Fruit fly (Drosophila melanogaster) whole organism, embryonic: ENCODE measurements around the gene VhaSFD.

ENCODE experiments used
- BtbVII ChIP-seq: fragments of 200-800 bp; sonication (Bioruptor generic); optimal IDR thresholded peaks from 3 replicates; lab custom pipeline; 2017; ENCODE audit warnings: missing biosample characterization, mild to moderate bottlenecking, missing genetic modification characterization
- CG10543 ChIP-seq: fragments of 200-800 bp; sonication (Bioruptor generic); optimal IDR thresholded peaks from 3 replicates; lab custom pipeline; 2017; ENCODE audit warnings: missing biosample characterization, mild to moderate bottlenecking, missing genetic modification characterization, moderate library complexity
- CG11247 ChIP-seq: fragments of 200-800 bp; sonication (Bioruptor generic); IDR thresholded peaks from 2 replicates; pipeline ENCODE4 v1.3.6; 2022; ENCODE audit warnings: missing biosample characterization, missing genetic modification characterization
- CG13775 ChIP-seq: fragments of 200-800 bp; sonication (Bioruptor generic); optimal IDR thresholded peaks from 3 replicates; lab custom pipeline; 2017; ENCODE audit warnings: missing biosample characterization, mild to moderate bottlenecking, missing genetic modification characterization
- CG13894 ChIP-seq: fragments of 200-800 bp; sonication (Bioruptor generic); optimal IDR thresholded peaks from 3 replicates; lab custom pipeline; 2018; ENCODE audit warnings: missing biosample characterization, mild to moderate bottlenecking, missing genetic modification characterization, moderate library complexity
- CG14860 ChIP-seq: fragments of 200-800 bp; sonication (Bioruptor generic); IDR thresholded peaks from 3 replicates; pipeline ENCODE4 v1.3.6; 2022; ENCODE audit warnings: missing biosample characterization, missing genetic modification characterization; ENCODE audit not compliant: partially characterized antibody
- CG16815 ChIP-seq: fragments of 200-800 bp; sonication (Bioruptor generic); optimal IDR thresholded peaks from 3 replicates; lab custom pipeline; 2017; ENCODE audit warnings: missing biosample characterization, mild to moderate bottlenecking, missing genetic modification characterization
- CG17359 ChIP-seq: fragments of 200-800 bp; sonication (Bioruptor generic); optimal IDR thresholded peaks from 3 replicates; lab custom pipeline; 2018; ENCODE audit warnings: missing biosample characterization, mild to moderate bottlenecking, missing genetic modification characterization, moderate library complexity
- CG18476 ChIP-seq: fragments of 200-800 bp; sonication (Bioruptor generic); optimal IDR thresholded peaks from 2 replicates; lab custom pipeline; 2016; ENCODE audit warnings: missing biosample characterization, mild to moderate bottlenecking, missing genetic modification characterization
- CG4328 ChIP-seq: fragments of 200-800 bp; sonication (Bioruptor generic); optimal IDR thresholded peaks from 3 replicates; lab custom pipeline; 2017; ENCODE audit warnings: missing biosample characterization, missing genetic modification reagents, missing genetic modification characterization
- CG4424 ChIP-seq: fragments of 200-800 bp; sonication (Bioruptor generic); optimal IDR thresholded peaks from 3 replicates; lab custom pipeline; 2016; ENCODE audit warnings: missing biosample characterization, missing genetic modification characterization
- CG9727 ChIP-seq: fragments of 200-800 bp; sonication (Bioruptor generic); optimal IDR thresholded peaks from 3 replicates; lab custom pipeline; 2017; ENCODE audit warnings: missing biosample characterization, mild to moderate bottlenecking, missing genetic modification characterization
- Chrac-16 ChIP-seq: fragments of 200-800 bp; sonication (Bioruptor generic); optimal IDR thresholded peaks from 3 replicates; lab custom pipeline; 2016; ENCODE audit warnings: missing biosample characterization, missing genetic modification characterization
- Ets65A ChIP-seq: fragments of 200-800 bp; sonication (Bioruptor generic); peaks from one replicate; lab custom pipeline; 2016; ENCODE audit warnings: missing biosample characterization, missing genetic modification characterization
- HHEX ChIP-seq: fragments of 200-800 bp; sonication (Bioruptor generic); optimal IDR thresholded peaks from 3 replicates; lab custom pipeline; 2017; ENCODE audit warnings: missing biosample characterization, mild to moderate bottlenecking, missing genetic modification characterization, missing genetic modification reagents
- HLH4C ChIP-seq: fragments of 200-800 bp; sonication (Bioruptor generic); IDR thresholded peaks from 3 replicates; pipeline ENCODE4 v1.3.6; 2022; ENCODE audit warnings: missing biosample characterization, missing genetic modification characterization; ENCODE audit not compliant: partially characterized antibody
- Hr78 ChIP-seq, 2 experiments: fragments of 200-800 bp in 1 of 2; fragments of >200 bp in 1 of 2; sonication (Bioruptor generic) in 1 of 2; optimal IDR thresholded peaks; 2 replicates each; lab custom pipeline; 2017 to 2019; ENCODE audit warnings: missing biosample characterization in 2 of 2, missing genetic modification characterization in 2 of 2, mild to moderate bottlenecking in 1 of 2, moderate library complexity in 1 of 2
- Rfx ChIP-seq: fragments of 200-800 bp; sonication (Bioruptor generic); IDR thresholded peaks from 2 replicates; pipeline ENCODE4 v1.3.6; 2022; ENCODE audit warnings: missing biosample characterization, missing genetic modification characterization
- Ssrp ChIP-seq: fragments of 200-800 bp; sonication (Bioruptor generic); optimal IDR thresholded peaks from 2 replicates; lab custom pipeline; 2018; ENCODE audit warnings: missing biosample characterization, mild to moderate bottlenecking, missing genetic modification characterization, moderate library complexity
- Usf ChIP-seq: fragments of 200-800 bp; sonication (Bioruptor generic); optimal IDR thresholded peaks from 2 replicates; lab custom pipeline; 2017; ENCODE audit warnings: missing genotype, missing biosample characterization, missing genetic modification characterization
- abd-A ChIP-seq: fragments of 200-800 bp; sonication (Bioruptor generic); optimal IDR thresholded peaks from 3 replicates; lab custom pipeline; 2019; ENCODE audit warnings: missing biosample characterization, mild to moderate bottlenecking, missing genetic modification characterization, moderate library complexity
- bab2 ChIP-seq: fragments of 200-800 bp; sonication (Bioruptor generic); optimal IDR thresholded peaks from 2 replicates; lab custom pipeline; 2016; ENCODE audit warnings: missing biosample characterization, missing genetic modification characterization
- bigmax ChIP-seq: fragments of 200-800 bp; sonication (Bioruptor generic); optimal IDR thresholded peaks from 2 replicates; lab custom pipeline; 2018; ENCODE audit warnings: missing biosample characterization, mild to moderate bottlenecking, missing genetic modification characterization
- croc ChIP-seq: fragments of 200-800 bp; sonication (Bioruptor generic); conservative IDR thresholded peaks from 3 replicates; pipeline ENCODE4 v1.3.6; 2022; ENCODE audit warnings: missing biosample characterization, missing genetic modification characterization
- cwo ChIP-seq: fragments of 200-800 bp; sonication (Bioruptor generic); optimal IDR thresholded peaks from 3 replicates; lab custom pipeline; 2017; ENCODE audit warnings: missing biosample characterization, missing genetic modification characterization, mild to moderate bottlenecking, moderate library complexity, missing genetic modification reagents
- dimm ChIP-seq: fragments of 200-800 bp; sonication (Bioruptor generic); IDR thresholded peaks from 2 replicates; pipeline ENCODE4 v1.3.6; 2022; ENCODE audit warnings: missing biosample characterization, missing genetic modification characterization
- dmrt11E ChIP-seq: fragments of 200-800 bp; sonication (Bioruptor generic); optimal IDR thresholded peaks from 3 replicates; lab custom pipeline; 2018; ENCODE audit warnings: missing biosample characterization, mild to moderate bottlenecking, missing genetic modification characterization, moderate library complexity
- esg ChIP-seq: fragments of 200-800 bp; sonication (Bioruptor generic); conservative IDR thresholded peaks from 2 replicates; pipeline ENCODE4 v1.3.6; 2022; ENCODE audit warnings: missing biosample characterization, missing genetic modification characterization
- grn ChIP-seq: fragments of 200-800 bp; sonication (Bioruptor generic); optimal IDR thresholded peaks from 3 replicates; lab custom pipeline; 2017; ENCODE audit warnings: missing biosample characterization, missing genetic modification characterization
- ham ChIP-seq: fragments of 200-800 bp; sonication (Bioruptor generic); IDR thresholded peaks from 2 replicates; pipeline ENCODE4 v1.3.6; 2022; ENCODE audit warnings: missing biosample characterization, missing genetic modification characterization
- hkb ChIP-seq, 2 experiments: fragments of 200-800 bp in 1 of 2; fragments of >200 bp in 1 of 2; sonication (Bioruptor generic) in 1 of 2; IDR thresholded peaks in 1 of 2; optimal IDR thresholded peaks in 1 of 2; 2 replicates each; pipeline versions ENCODE4 v1.3.6 to Lab custom; 2017 to 2022; ENCODE audit warnings: missing biosample characterization in 1 of 2, missing genetic modification characterization in 1 of 2
- hth ChIP-seq: fragments of >200 bp; optimal IDR thresholded peaks from 2 replicates; lab custom pipeline; 2017; ENCODE audit warnings: inconsistent platforms
- inv ChIP-seq: fragments of 200-800 bp; sonication (Bioruptor generic); IDR thresholded peaks from 2 replicates; pipeline ENCODE4 v1.3.6; 2022; ENCODE audit warnings: missing biosample characterization, missing genetic modification characterization; ENCODE audit not compliant: partially characterized antibody
- lov ChIP-seq, 2 experiments: fragments of 200-800 bp in 1 of 2; fragments of >200 bp in 1 of 2; sonication (Bioruptor generic) in 1 of 2; IDR thresholded peaks in 1 of 2; optimal IDR thresholded peaks in 1 of 2; 2 replicates in 1 of 2; 3 replicates in 1 of 2; pipeline versions ENCODE4 v1.3.6 to Lab custom; 2017 to 2022; ENCODE audit warnings: missing biosample characterization in 1 of 2, missing genetic modification characterization in 1 of 2
- mirr ChIP-seq: fragments of 200-800 bp; sonication (Bioruptor generic); optimal IDR thresholded peaks from 3 replicates; lab custom pipeline; 2018; ENCODE audit warnings: missing biosample characterization, mild to moderate bottlenecking, missing genetic modification characterization
- odd ChIP-seq: fragments of 200-800 bp; sonication (Bioruptor generic); optimal IDR thresholded peaks from 2 replicates; lab custom pipeline; 2017; ENCODE audit warnings: missing biosample characterization, mild to moderate bottlenecking, missing genetic modification characterization
- phol ChIP-seq: fragments of 200-800 bp; sonication (Bioruptor generic); optimal IDR thresholded peaks from 3 replicates; lab custom pipeline; 2018; ENCODE audit warnings: missing biosample characterization, mild to moderate bottlenecking, missing genetic modification characterization, moderate library complexity
- pita ChIP-seq: fragments of 200-800 bp; sonication (Bioruptor generic); optimal IDR thresholded peaks from 2 replicates; lab custom pipeline; 2017; ENCODE audit warnings: missing biosample characterization, mild to moderate bottlenecking, missing genetic modification characterization
- rib ChIP-seq: fragments of 200-800 bp; sonication (Bioruptor generic); IDR thresholded peaks from 2 replicates; pipeline ENCODE4 v1.3.6; 2022; ENCODE audit warnings: missing biosample characterization, missing genetic modification characterization
- schlank ChIP-seq: fragments of 200-800 bp; sonication (Bioruptor generic); optimal IDR thresholded peaks from 2 replicates; lab custom pipeline; 2018; ENCODE audit warnings: missing biosample characterization, mild to moderate bottlenecking, missing genetic modification characterization
- scrt ChIP-seq: fragments of 200-800 bp; sonication (Bioruptor generic); optimal IDR thresholded peaks from 2 replicates; lab custom pipeline; 2018; ENCODE audit warnings: missing biosample characterization, mild to moderate bottlenecking, missing genetic modification characterization, moderate library complexity
- sd ChIP-seq: fragments of 200-800 bp; sonication (Bioruptor generic); optimal IDR thresholded peaks from 3 replicates; lab custom pipeline; 2018; ENCODE audit warnings: missing biosample characterization, mild to moderate bottlenecking, missing genetic modification characterization, moderate library complexity
- slp2 ChIP-seq: fragments of 200-800 bp; sonication (Bioruptor generic); optimal IDR thresholded peaks from 2 replicates; lab custom pipeline; 2016; ENCODE audit warnings: missing biosample characterization, missing genetic modification characterization
- tgo ChIP-seq: fragments of 200-800 bp; sonication (Bioruptor generic); IDR thresholded peaks from 3 replicates; pipeline ENCODE4 v1.3.6; 2022; ENCODE audit warnings: missing biosample characterization, missing genetic modification characterization
- wdn ChIP-seq: fragments of 200-800 bp; sonication (Bioruptor generic); IDR thresholded peaks from 2 replicates; pipeline ENCODE4 v1.3.6; 2022; ENCODE audit warnings: missing biosample characterization, missing genetic modification characterization
- zen ChIP-seq: fragments of 200-800 bp; sonication (Bioruptor generic); optimal IDR thresholded peaks from 3 replicates; lab custom pipeline; 2018; ENCODE audit warnings: missing biosample characterization, mild to moderate bottlenecking, missing genetic modification characterization, moderate library complexity

VhaSFD gene

DNA sequence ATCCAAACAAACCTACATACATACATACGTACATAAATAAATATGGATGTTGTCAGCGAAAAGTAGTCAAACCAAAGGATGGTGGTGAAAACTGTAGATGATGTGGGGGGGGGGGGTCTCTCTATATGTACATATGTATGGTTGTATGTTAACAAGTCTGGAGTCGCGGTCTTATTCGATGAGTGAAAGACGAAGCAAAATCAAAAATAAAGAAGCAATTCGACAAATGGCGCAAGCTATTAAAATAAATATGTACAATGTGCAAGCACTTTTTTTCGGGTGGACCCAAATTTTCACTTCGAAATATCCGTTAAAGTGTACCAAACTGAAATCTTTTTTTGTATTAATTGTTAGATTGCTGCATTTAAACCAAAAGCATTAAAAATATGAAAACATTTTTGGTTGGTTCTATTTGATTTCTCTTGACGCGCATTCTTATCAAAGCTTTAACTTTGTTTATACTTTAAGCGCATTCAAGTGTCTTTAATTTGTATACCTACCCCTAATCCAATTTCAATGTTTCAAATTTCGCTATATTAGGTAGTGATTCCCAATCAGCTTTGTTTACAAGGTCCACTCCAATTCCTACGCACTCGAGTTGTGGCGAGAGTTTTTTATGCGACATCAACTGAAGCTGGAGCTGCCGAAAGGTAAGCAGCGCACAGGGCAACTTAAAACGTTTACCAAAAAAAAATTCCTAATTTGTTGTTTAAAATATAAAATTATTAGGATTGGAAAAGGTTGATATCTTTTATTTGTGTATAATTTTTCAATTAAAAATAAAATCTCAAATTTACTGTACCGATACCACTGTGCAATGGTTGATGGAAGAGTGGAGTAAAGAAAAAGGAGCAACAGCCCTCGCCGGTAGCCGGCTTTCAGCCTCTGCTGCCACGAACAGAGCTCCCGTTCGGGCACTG is 43.4 kb downstream of the VhaSFD start, which contains the start of gene CG31807 (continued):
- TF ChIP-seq cwo (GFP tag; lab: Kevin White, UChicago) = peak; percentile 62
- TF ChIP-seq esg (GFP tag; lab: Robert Waterston, UW) = 0 out of 2 replicates have a peak, but pooled peaks have one; percentile 12
- no peak for TF ChIP-seq hth
- no peak for TF ChIP-seq HLH4C
- TF ChIP-seq HHEX (GFP tag; lab: Kevin White, UChicago) = peak; percentile 68
- peak; percentile 34 for TF ChIP-seq slp2 (GFP tag; lab: Kevin White, UChicago)
- peak; percentile 76 for TF ChIP-seq odd (GFP tag; lab: Kevin White, UChicago)
- TF ChIP-seq pita (GFP tag; lab: Kevin White, UChicago) = no peak
- TF ChIP-seq rib = no peak
- TF ChIP-seq ham (GFP tag; lab: Robert Waterston, UW) = no peak
- peak; percentile 33 for TF ChIP-seq CG4424
- TF ChIP-seq zen (tag; lab: Kevin White, UChicago) = no peak
- no peak for TF ChIP-seq inv
- TF ChIP-seq wdn (GFP tag; lab: Robert Waterston, UW) = peak; percentile 40; the same call in 1 of the 2 replicates
- TF ChIP-seq CG13894 = peak; percentile 41
- peak; percentile 64 for TF ChIP-seq Ssrp (tag; lab: Kevin White, UChicago)
- no peak for TF ChIP-seq CG11247 (GFP tag; lab: Robert Waterston, UW)
- peak; percentile 69 for TF ChIP-seq CG17359 (tag; lab: Kevin White, UChicago)
- peak; percentile 29 for TF ChIP-seq sd (tag; lab: Kevin White, UChicago)
- no peak; the same call in 1 of the 2 replicates for TF ChIP-seq dimm (GFP tag; lab: Robert Waterston, UW)
- TF ChIP-seq abd-A (tag; lab: Kevin White, UChicago) = no peak
- no peak for TF ChIP-seq lov (optimal IDR thresholded peaks at IDR 0.05; lab: Kevin White, UChicago)
- TF ChIP-seq lov (GFP tag; IDR thresholded peaks at IDR 0.05; lab: Robert Waterston, UW) = 0 out of 3 replicates have a peak, but pooled peaks have one; percentile 30
- peak; percentile 26 for TF ChIP-seq CG18476 (GFP tag; lab: Kevin White, UChicago)
- TF ChIP-seq tgo (GFP tag; lab: Robert Waterston, UW) = no peak; the same call in 1 of the 3 replicates
- peak; percentile 78 for TF ChIP-seq CG13775 (GFP tag; lab: Kevin White, UChicago)
- TF ChIP-seq BtbVII (GFP tag; lab: Kevin White, UChicago) = peak; percentile 62
- peak; percentile 77 for TF ChIP-seq scrt (GFP tag; lab: Kevin White, UChicago)
- no peak for TF ChIP-seq Usf (GFP tag; lab: Kevin White, UChicago)
- peak; percentile 37 for TF ChIP-seq dmrt11E (tag; lab: Kevin White, UChicago)
- no peak for TF ChIP-seq croc (GFP tag; lab: Robert Waterston, UW)
- peak; percentile 39 for TF ChIP-seq Chrac-16 (GFP tag; lab: Kevin White, UChicago)
- peak; percentile 88 for TF ChIP-seq Ets65A
- TF ChIP-seq CG9727 = peak; percentile 56
- TF ChIP-seq grn (GFP tag; lab: Kevin White, UChicago) = no peak
- no peak for TF ChIP-seq CG14860 (GFP tag; lab: Robert Waterston, UW)
- peak; percentile 38 for TF ChIP-seq CG10543
- peak; percentile 13 for TF ChIP-seq mirr
- TF ChIP-seq bigmax (GFP tag; lab: Kevin White, UChicago) = no peak
- TF ChIP-seq schlank (tag; lab: Kevin White, UChicago) = peak; percentile 40
- TF ChIP-seq bab2 (GFP tag; lab: Kevin White, UChicago) = peak; percentile 59
- peak; percentile 33 for TF ChIP-seq CG16815 (GFP tag; lab: Kevin White, UChicago)
- peak in 1 of 2 experiments; percentile 4 for TF ChIP-seq Hr78 (GFP tag; optimal IDR thresholded peaks at IDR 0.05; lab: Kevin White, UChicago)
- no peak for TF ChIP-seq hkb (optimal IDR thresholded peaks at IDR 0.05; lab: Kevin White, UChicago)
- TF ChIP-seq hkb (GFP tag; IDR thresholded peaks at IDR 0.05; lab: Robert Waterston, UW) = peak; percentile 62
- TF ChIP-seq CG4328 (GFP tag; lab: Kevin White, UChicago) = peak; percentile 27
- TF ChIP-seq phol = peak; percentile 75
- peak; percentile 37 for TF ChIP-seq Rfx (GFP tag; lab: Robert Waterston, UW)
